Worm (Caenorhabditis elegans) whole organism, mixed stage, embryonic: ENCODE results near the gene srh-47.

ENCODE experiments used
- ceh-39 ChIP-seq: fragments of 150-350 bp; optimal IDR thresholded peaks from 2 replicates; lab custom pipeline; 2014; ENCODE audit warnings: missing biosample characterization, missing genetic modification characterization
- ces-1 ChIP-seq: fragments of 150-350 bp; optimal IDR thresholded peaks from 2 replicates; lab custom pipeline; 2014; ENCODE audit warnings: missing biosample characterization, missing genetic modification reagents, missing genetic modification characterization
- drap-1 ChIP-seq: fragments of 200-800 bp; sonication (Bioruptor generic); optimal IDR thresholded peaks from 3 replicates; lab custom pipeline; 2018; ENCODE audit warnings: mild to moderate bottlenecking, missing genetic modification characterization, missing compliant biosample characterization
- elt-1 ChIP-seq: sonication (generic microtip); optimal IDR thresholded peaks from 2 replicates; lab custom pipeline; 2017; ENCODE audit warnings: missing genetic modification characterization, mild to moderate bottlenecking, missing compliant biosample characterization, antibody characterized with exemption, moderate library complexity, borderline replicate concordance; ENCODE audit not compliant: insufficient read depth
- elt-3 ChIP-seq: fragments of 150-350 bp; optimal IDR thresholded peaks from 2 replicates; lab custom pipeline; 2014; ENCODE audit warnings: missing biosample characterization, missing genetic modification characterization
- hlh-1 ChIP-seq: fragments of 150-350 bp; optimal IDR thresholded peaks from 2 replicates; lab custom pipeline; 2014; ENCODE audit warnings: missing biosample characterization, missing genetic modification reagents, missing genetic modification characterization
- lin-13 ChIP-seq: fragments of 150-350 bp; optimal IDR thresholded peaks from 2 replicates; lab custom pipeline; 2014; ENCODE audit warnings: missing biosample characterization, missing genetic modification characterization
- lin-32 ChIP-seq: fragments of 200-800 bp; sonication (Bioruptor generic); optimal IDR thresholded peaks from 2 replicates; lab custom pipeline; 2018; ENCODE audit warnings: mild to moderate bottlenecking, missing genetic modification characterization, missing compliant biosample characterization
- lsy-2 ChIP-seq: fragments of 150-350 bp; optimal IDR thresholded peaks from 2 replicates; lab custom pipeline; 2014; ENCODE audit warnings: missing biosample characterization, missing genetic modification characterization
- mab-5 ChIP-seq: fragments of 150-350 bp; optimal IDR thresholded peaks from 2 replicates; lab custom pipeline; 2014; ENCODE audit warnings: missing biosample characterization, missing genetic modification characterization
- mep-1 ChIP-seq: fragments of 150-350 bp; optimal IDR thresholded peaks from 2 replicates; lab custom pipeline; 2017; ENCODE audit warnings: missing biosample characterization, missing genetic modification reagents, missing genetic modification characterization, inconsistent platforms
- mls-2 ChIP-seq: sonication (generic microtip); optimal IDR thresholded peaks from 2 replicates; lab custom pipeline; 2016; ENCODE audit warnings: mild to moderate bottlenecking, missing genetic modification characterization, moderate library complexity, missing compliant biosample characterization
- nhr-12 ChIP-seq: fragments of 150-350 bp; optimal IDR thresholded peaks from 2 replicates; lab custom pipeline; 2014; ENCODE audit warnings: missing biosample characterization, missing genetic modification characterization
- nhr-2 ChIP-seq: fragments of 150-350 bp; optimal IDR thresholded peaks from 2 replicates; lab custom pipeline; 2014; ENCODE audit warnings: missing biosample characterization, missing genetic modification characterization
- nhr-237 ChIP-seq: fragments of 150-350 bp; optimal IDR thresholded peaks from 2 replicates; lab custom pipeline; 2014; ENCODE audit warnings: missing biosample characterization, missing genetic modification characterization
- nhr-28 ChIP-seq: fragments of 150-350 bp; optimal IDR thresholded peaks from 2 replicates; lab custom pipeline; 2014; ENCODE audit warnings: missing biosample characterization, missing genetic modification characterization
- nhr-76 ChIP-seq: sonication (generic microtip); optimal IDR thresholded peaks from 2 replicates; lab custom pipeline; 2017; ENCODE audit warnings: missing biosample characterization, missing genetic modification characterization
- pha-4 ChIP-seq: fragments of 150-350 bp; optimal IDR thresholded peaks from 2 replicates; lab custom pipeline; 2018; ENCODE audit warnings: missing biosample characterization, missing genetic modification reagents, missing genetic modification characterization
- sem-2 ChIP-seq: fragments of 200-800 bp; sonication (Bioruptor generic); optimal IDR thresholded peaks from 2 replicates; lab custom pipeline; 2018; ENCODE audit warnings: mild to moderate bottlenecking, missing genetic modification characterization, missing compliant biosample characterization
- snpc-4 ChIP-seq: fragments of 150-350 bp; optimal IDR thresholded peaks from 2 replicates; lab custom pipeline; 2014; ENCODE audit warnings: missing biosample characterization, missing genetic modification characterization
- tbx-8 ChIP-seq: fragments of 200-800 bp; sonication (Bioruptor generic); optimal IDR thresholded peaks from 2 replicates; lab custom pipeline; 2018; ENCODE audit warnings: mild to moderate bottlenecking, missing genetic modification characterization, moderate library complexity, missing compliant biosample characterization
- unc-120 ChIP-seq: sonication (generic microtip); optimal IDR thresholded peaks from 2 replicates; lab custom pipeline; 2017; ENCODE audit warnings: missing genetic modification characterization, missing compliant biosample characterization; ENCODE audit not compliant: poor library complexity, severe bottlenecking
- unc-39 ChIP-seq: fragments of 150-350 bp; optimal IDR thresholded peaks from 2 replicates; lab custom pipeline; 2014; ENCODE audit warnings: missing biosample characterization, missing genetic modification characterization
- unc-62 ChIP-seq: fragments of 150-350 bp; optimal IDR thresholded peaks from 2 replicates; lab custom pipeline; 2014; ENCODE audit warnings: missing biosample characterization, missing genetic modification reagents, missing genetic modification characterization
- zip-8 ChIP-seq: fragments of 150-350 bp; optimal IDR thresholded peaks from 2 replicates; lab custom pipeline; 2014; ENCODE audit warnings: missing biosample characterization, missing genetic modification characterization
- ztf-11 ChIP-seq: fragments of 150-350 bp; optimal IDR thresholded peaks from 2 replicates; lab custom pipeline; 2014; ENCODE audit warnings: missing biosample characterization, missing genetic modification characterization

The srh-47 gene

ce11 chrV:11312904-11313303 lies 12.5 kb upstream of the srh-47 start:
- TF ChIP-seq nhr-237 (tag; lab: Kevin White, UChicago) (no peak), nhr-28 (tag; lab: Kevin White, UChicago) (no peak), mls-2 (tag; lab: Kevin White, UChicago) (no peak)
- TF ChIP-seq, all 35 proteins: peak for 0

ce11 chrV:11311013-11311472 lies 10.6 kb upstream of the srh-47 start, which contains the start of gene T03F7.7:
T03F7.7 (plus strand) TSS chrV:11311422.
- TF ChIP-seq unc-62 (no peak), mep-1 (tag; lab: Kevin White, UChicago) (no peak), sem-2 (GFP tag; lab: Kevin White, UChicago) (no peak), unc-39 (tag; lab: Kevin White, UChicago) (no peak), nhr-76 (tag; lab: Kevin White, UChicago) (no peak), lin-32 (GFP tag; lab: Kevin White, UChicago) (no peak), pha-4 (tag; lab: Kevin White, UChicago) (no peak)

ce11 chrV:11308915-11309314 lies 8.5 kb upstream of the srh-47 start:
- TF ChIP-seq hlh-1 (tag; lab: Kevin White, UChicago) (peak; percentile 64), unc-120 (tag; lab: Kevin White, UChicago) (peak; percentile 66), nhr-12 (tag; lab: Kevin White, UChicago) (no peak), elt-3 (no peak), unc-62 (peak; percentile 79), mab-5 (no peak), sem-2 (GFP tag; lab: Kevin White, UChicago) (no peak), zip-8 (tag; lab: Kevin White, UChicago) (no peak)

ce11 chrV:11308346-11308745 lies 7.9 kb upstream of the srh-47 start, which contains the start of gene snf-11:
snf-11 (minus strand) TSS chrV:11308446.
- TF ChIP-seq nhr-2 (tag; lab: Kevin White, UChicago) (no peak), nhr-12 (tag; lab: Kevin White, UChicago) (no peak), sem-2 (GFP tag; lab: Kevin White, UChicago) (no peak), elt-3 (no peak), ztf-11 (tag; lab: Kevin White, UChicago) (no peak), pha-4 (tag; lab: Kevin White, UChicago) (no peak), tbx-8 (no peak), nhr-237 (tag; lab: Kevin White, UChicago) (no peak), mab-5 (no peak), ceh-39 (no peak), ces-1 (no peak), elt-1 (tag; lab: Kevin White, UChicago) (no peak), snpc-4 (no peak), mep-1 (tag; lab: Kevin White, UChicago) (no peak), zip-8 (tag; lab: Kevin White, UChicago) (no peak)
- TF ChIP-seq, all 35 proteins: peak for 0

- TF ChIP-seq unc-120 (tag; lab: Kevin White, UChicago) (peak; percentile 87), hlh-1 (tag; lab: Kevin White, UChicago) (peak; percentile 1), unc-62 (peak; percentile 98), mab-5 (peak; percentile 72), lin-13 (tag; lab: Kevin White, UChicago) (no peak), sem-2 (GFP tag; lab: Kevin White, UChicago) (no peak)
Measured at ce11 chrV:11307781-11308180, 7.3 kb upstream of the srh-47 start.

- TF ChIP-seq hlh-1 (tag; lab: Kevin White, UChicago): no peak
- no peak for TF ChIP-seq unc-62
- TF ChIP-seq ceh-39: no peak
- TF ChIP-seq tbx-8: no peak
- TF ChIP-seq lsy-2: no peak
- TF ChIP-seq, all 35 proteins: peak for 0
Measured at ce11 chrV:11304879-11305278, 4.4 kb upstream of the srh-47 start, which contains the start of gene srh-45. srh-45 (minus strand) TSS chrV:11304979.

- TF ChIP-seq sem-2 (GFP tag; lab: Kevin White, UChicago) (no peak), elt-3 (no peak), drap-1 (GFP tag; lab: Kevin White, UChicago) (no peak), ceh-39 (no peak), zip-8 (tag; lab: Kevin White, UChicago) (no peak)
Measured at ce11 chrV:11304200-11304599, 3.8 kb upstream of the srh-47 start.
